Worm (Caenorhabditis elegans) whole organism, L4/young adult: ENCODE data around the gene C54E10.10.

Experiments
- W03F9.2 ChIP-seq: fragments of 150-350 bp; optimal IDR thresholded peaks from 2 replicates; lab custom pipeline; 2014; ENCODE audit warnings: missing biosample characterization, missing genetic modification characterization
- dao-5 ChIP-seq: sonication (generic microtip); optimal IDR thresholded peaks from 2 replicates; lab custom pipeline; 2016; ENCODE audit warnings: missing genotype, missing genetic modification characterization, moderate library complexity, missing compliant biosample characterization
- him-1 ChIP-seq: sonication (generic microtip); optimal IDR thresholded peaks from 2 replicates; lab custom pipeline; 2016; ENCODE audit warnings: missing genotype, missing genetic modification reagents, missing genetic modification characterization, missing compliant biosample characterization

- no peak for TF ChIP-seq him-1
- no peak for TF ChIP-seq W03F9.2 (tag; lab: Kevin White, UChicago)
- no peak for TF ChIP-seq dao-5
These were observed 35.7 kb upstream of the C54E10.10 start, which contains the start of gene nhr-65 for ce11 chrV:18838799-18839354.
